Fruit fly (Drosophila melanogaster) whole organism, embryonic: ENCODE measurements around the gene Mybbp1A.

Experiments used
- Atf6 ChIP-seq: fragments of 200-800 bp; sonication (Bioruptor generic); IDR thresholded peaks from 2 replicates; pipeline ENCODE4 v1.3.6; 2022; ENCODE audit warnings: missing biosample characterization, missing genetic modification characterization
- CG10959 ChIP-seq: fragments of 200-800 bp; sonication (Bioruptor generic); IDR thresholded peaks from 2 replicates; pipeline ENCODE4 v1.3.6; 2022; ENCODE audit warnings: missing biosample characterization, missing genetic modification characterization
- CG11723 ChIP-seq: fragments of 200-800 bp; sonication (Bioruptor generic); optimal IDR thresholded peaks from 2 replicates; lab custom pipeline; 2017; ENCODE audit warnings: missing biosample characterization, mild to moderate bottlenecking, missing genetic modification characterization
- CG12071 ChIP-seq: fragments of 200-800 bp; sonication (Bioruptor generic); optimal IDR thresholded peaks from 3 replicates; lab custom pipeline; 2018; ENCODE audit warnings: missing biosample characterization, mild to moderate bottlenecking, missing genetic modification characterization
- CG13123 ChIP-seq: fragments of 200-800 bp; sonication (Bioruptor generic); optimal IDR thresholded peaks from 2 replicates; lab custom pipeline; 2016; ENCODE audit warnings: missing biosample characterization, missing genetic modification characterization
- CG13287 ChIP-seq: fragments of 200-800 bp; sonication (Bioruptor generic); IDR thresholded peaks from 2 replicates; pipeline ENCODE4 v1.3.6; 2022; ENCODE audit warnings: missing biosample characterization, missing genetic modification characterization; ENCODE audit not compliant: partially characterized antibody
- CG13894 ChIP-seq: fragments of 200-800 bp; sonication (Bioruptor generic); optimal IDR thresholded peaks from 3 replicates; lab custom pipeline; 2018; ENCODE audit warnings: missing biosample characterization, mild to moderate bottlenecking, missing genetic modification characterization, moderate library complexity
- CG14014 ChIP-seq: fragments of 200-800 bp; sonication (Bioruptor generic); IDR thresholded peaks from 2 replicates; pipeline ENCODE4 v1.3.6; 2022; ENCODE audit warnings: missing biosample characterization, missing genetic modification characterization
- CG14050 ChIP-seq: fragments of 200-800 bp; sonication (Bioruptor generic); IDR thresholded peaks from 3 replicates; pipeline ENCODE4 v1.3.6; 2022; ENCODE audit warnings: missing biosample characterization, missing genetic modification characterization
- CG1647 ChIP-seq: fragments of 200-800 bp; sonication (Bioruptor generic); optimal IDR thresholded peaks from 3 replicates; lab custom pipeline; 2016; ENCODE audit warnings: missing biosample characterization, missing genetic modification characterization
- CG16815 ChIP-seq: fragments of 200-800 bp; sonication (Bioruptor generic); optimal IDR thresholded peaks from 3 replicates; lab custom pipeline; 2017; ENCODE audit warnings: missing biosample characterization, mild to moderate bottlenecking, missing genetic modification characterization
- CG17186 ChIP-seq: fragments of 200-800 bp; sonication (Bioruptor generic); optimal IDR thresholded peaks from 3 replicates; lab custom pipeline; 2017; ENCODE audit warnings: missing biosample characterization, missing genetic modification reagents, missing genetic modification characterization
- CG18619 ChIP-seq: fragments of 200-800 bp; sonication (Bioruptor generic); optimal IDR thresholded peaks from 3 replicates; lab custom pipeline; 2017; ENCODE audit warnings: missing biosample characterization, mild to moderate bottlenecking, missing genetic modification characterization
- CG2875 ChIP-seq: fragments of 200-800 bp; sonication (Bioruptor generic); optimal IDR thresholded peaks from 2 replicates; lab custom pipeline; 2017; ENCODE audit warnings: missing biosample characterization, mild to moderate bottlenecking, missing genetic modification characterization, missing genetic modification reagents
- CG30403 ChIP-seq: fragments of 200-800 bp; sonication (Bioruptor generic); optimal IDR thresholded peaks from 3 replicates; lab custom pipeline; 2016; ENCODE audit warnings: missing biosample characterization, missing genetic modification characterization
- CG3065 ChIP-seq: fragments of 200-800 bp; sonication (Bioruptor generic); optimal IDR thresholded peaks from 2 replicates; lab custom pipeline; 2016; ENCODE audit warnings: missing biosample characterization, missing genetic modification characterization
- CG3726 ChIP-seq: fragments of 200-800 bp; sonication (Bioruptor generic); IDR thresholded peaks from 3 replicates; pipeline ENCODE4, ENCODE4 v1.3.6; 2022; ENCODE audit warnings: missing biosample characterization, missing genetic modification characterization
- CG3995 ChIP-seq: fragments of 200-800 bp; sonication (Bioruptor generic); optimal IDR thresholded peaks from 3 replicates; lab custom pipeline; 2016; ENCODE audit warnings: missing biosample characterization, missing genetic modification characterization
- CG7839 ChIP-seq: fragments of 200-800 bp; sonication (Bioruptor generic); optimal IDR thresholded peaks from 3 replicates; lab custom pipeline; 2018; ENCODE audit warnings: missing biosample characterization, mild to moderate bottlenecking, missing genetic modification characterization, moderate library complexity
- CG9437 ChIP-seq: fragments of 200-800 bp; sonication (Bioruptor generic); optimal IDR thresholded peaks from 2 replicates; lab custom pipeline; 2018; ENCODE audit warnings: missing biosample characterization, mild to moderate bottlenecking, missing genetic modification characterization
- Dref ChIP-seq: fragments of 200-800 bp; sonication (Bioruptor generic); IDR thresholded peaks from 2 replicates; pipeline ENCODE4 v1.3.6; 2022; ENCODE audit warnings: missing biosample characterization, missing genetic modification characterization
- HLH3B ChIP-seq: fragments of 200-800 bp; sonication (Bioruptor generic); IDR thresholded peaks from 2 replicates; pipeline ENCODE4 v1.3.6; 2022; ENCODE audit warnings: missing biosample characterization, missing genetic modification characterization
- HLH4C ChIP-seq: fragments of 200-800 bp; sonication (Bioruptor generic); IDR thresholded peaks from 3 replicates; pipeline ENCODE4 v1.3.6; 2022; ENCODE audit warnings: missing biosample characterization, missing genetic modification characterization; ENCODE audit not compliant: partially characterized antibody
- HLH54F ChIP-seq: fragments of 200-800 bp; sonication (Bioruptor generic); optimal IDR thresholded peaks from 3 replicates; lab custom pipeline; 2016; ENCODE audit warnings: missing biosample characterization, missing genetic modification characterization
- Hr3 ChIP-seq: fragments of 200-800 bp; sonication (Bioruptor generic); optimal IDR thresholded peaks from 3 replicates; lab custom pipeline; 2016; ENCODE audit warnings: missing biosample characterization, missing genetic modification characterization
- Hsf ChIP-seq: fragments of 200-800 bp; sonication (Bioruptor generic); optimal IDR thresholded peaks from 3 replicates; lab custom pipeline; 2016; ENCODE audit warnings: missing biosample characterization, missing genetic modification characterization
- Nf-YC ChIP-seq: fragments of 200-800 bp; optimal IDR thresholded peaks from 3 replicates; lab custom pipeline; 2019; ENCODE audit warnings: missing biosample characterization, mild to moderate bottlenecking, missing genetic modification characterization, moderate library complexity
- Pdp1 ChIP-seq, 2 experiments: fragments of 200-800 bp; sonication (Bioruptor generic); optimal IDR thresholded peaks; 3 replicates each; lab custom pipeline; 2016; ENCODE audit warnings: missing biosample characterization in 2 of 2, missing genetic modification characterization in 2 of 2, mild to moderate bottlenecking in 1 of 2, moderate library complexity in 1 of 2
- Scr ChIP-seq: fragments of 200-800 bp; sonication (Bioruptor generic); IDR thresholded peaks from 2 replicates; pipeline ENCODE4 v1.3.6; 2022; ENCODE audit warnings: missing biosample characterization, missing genetic modification characterization; ENCODE audit not compliant: partially characterized antibody
- Side ChIP-seq: fragments of 200-800 bp; sonication (Bioruptor generic); optimal IDR thresholded peaks from 2 replicates; lab custom pipeline; 2016; ENCODE audit warnings: missing biosample characterization, missing genetic modification characterization
- Vsx1 ChIP-seq: fragments of 200-800 bp; sonication (Bioruptor generic); optimal IDR thresholded peaks from 2 replicates; lab custom pipeline; 2017; ENCODE audit warnings: missing biosample characterization, mild to moderate bottlenecking, missing genetic modification characterization, missing genetic modification reagents
- ara ChIP-seq: fragments of 200-800 bp; sonication (Bioruptor generic); IDR thresholded peaks from 2 replicates; pipeline ENCODE4 v1.3.6; 2022; ENCODE audit warnings: missing biosample characterization, missing genetic modification characterization
- bigmax ChIP-seq: fragments of 200-800 bp; sonication (Bioruptor generic); optimal IDR thresholded peaks from 2 replicates; lab custom pipeline; 2018; ENCODE audit warnings: missing biosample characterization, mild to moderate bottlenecking, missing genetic modification characterization
- cwo ChIP-seq: fragments of 200-800 bp; sonication (Bioruptor generic); optimal IDR thresholded peaks from 3 replicates; lab custom pipeline; 2017; ENCODE audit warnings: missing biosample characterization, missing genetic modification characterization, mild to moderate bottlenecking, moderate library complexity, missing genetic modification reagents
- fu2 ChIP-seq: fragments of 200-800 bp; sonication (Bioruptor generic); optimal IDR thresholded peaks from 2 replicates; lab custom pipeline; 2016; ENCODE audit warnings: missing biosample characterization, missing genetic modification characterization
- inv ChIP-seq: fragments of 200-800 bp; sonication (Bioruptor generic); IDR thresholded peaks from 2 replicates; pipeline ENCODE4 v1.3.6; 2022; ENCODE audit warnings: missing biosample characterization, missing genetic modification characterization; ENCODE audit not compliant: partially characterized antibody
- knrl ChIP-seq: fragments of 200-800 bp; sonication (Bioruptor generic); IDR thresholded peaks from 3 replicates; pipeline ENCODE4 v1.3.6; 2022; ENCODE audit warnings: missing biosample characterization, missing genetic modification characterization; ENCODE audit not compliant: partially characterized antibody
- lov ChIP-seq, 2 experiments: fragments of 200-800 bp in 1 of 2; fragments of >200 bp in 1 of 2; sonication (Bioruptor generic) in 1 of 2; IDR thresholded peaks in 1 of 2; optimal IDR thresholded peaks in 1 of 2; 2 replicates in 1 of 2; 3 replicates in 1 of 2; pipeline versions ENCODE4 v1.3.6 to Lab custom; 2017 to 2022; ENCODE audit warnings: missing biosample characterization in 1 of 2, missing genetic modification characterization in 1 of 2
- mam ChIP-seq: fragments of 200-800 bp; sonication (Bioruptor generic); optimal IDR thresholded peaks from 3 replicates; lab custom pipeline; 2016; ENCODE audit warnings: missing biosample characterization, missing genetic modification characterization
- pfk ChIP-seq: fragments of 200-800 bp; sonication (Bioruptor generic); optimal IDR thresholded peaks from 2 replicates; lab custom pipeline; 2018; ENCODE audit warnings: missing biosample characterization, mild to moderate bottlenecking, missing genetic modification characterization, moderate library complexity
- phol ChIP-seq: fragments of 200-800 bp; sonication (Bioruptor generic); optimal IDR thresholded peaks from 3 replicates; lab custom pipeline; 2018; ENCODE audit warnings: missing biosample characterization, mild to moderate bottlenecking, missing genetic modification characterization, moderate library complexity
- sim ChIP-seq: fragments of 200-800 bp; sonication (Bioruptor generic); IDR thresholded peaks from 2 replicates; pipeline ENCODE4 v1.3.6; 2022; ENCODE audit warnings: missing biosample characterization, missing genetic modification characterization
- slou ChIP-seq: fragments of 200-800 bp; sonication (Bioruptor generic); optimal IDR thresholded peaks from 3 replicates; lab custom pipeline; 2016; ENCODE audit warnings: missing biosample characterization, missing genetic modification characterization
- ssp ChIP-seq: fragments of 200-800 bp; sonication (Bioruptor generic); IDR thresholded peaks from 2 replicates; pipeline ENCODE4 v1.3.6; 2022; ENCODE audit warnings: missing biosample characterization, missing genetic modification characterization
- stwl ChIP-seq: fragments of 200-800 bp; sonication (Bioruptor generic); optimal IDR thresholded peaks from 3 replicates; lab custom pipeline; 2018; ENCODE audit warnings: missing biosample characterization, mild to moderate bottlenecking, missing genetic modification characterization, moderate library complexity
- tio ChIP-seq: fragments of 200-800 bp; sonication (Bioruptor generic); optimal IDR thresholded peaks from 2 replicates; lab custom pipeline; 2017; ENCODE audit warnings: missing biosample characterization, missing genetic modification characterization, inconsistent platforms
- twi ChIP-seq: fragments of 200-800 bp; optimal IDR thresholded peaks from 2 replicates; lab custom pipeline; 2019; ENCODE audit warnings: missing biosample characterization, mild to moderate bottlenecking, missing genetic modification characterization, moderate library complexity
- wek ChIP-seq: fragments of 200-800 bp; sonication (Bioruptor generic); optimal IDR thresholded peaks from 3 replicates; lab custom pipeline; 2018; ENCODE audit warnings: missing biosample characterization, mild to moderate bottlenecking, missing genetic modification characterization, moderate library complexity
- zen ChIP-seq: fragments of 200-800 bp; sonication (Bioruptor generic); optimal IDR thresholded peaks from 3 replicates; lab custom pipeline; 2018; ENCODE audit warnings: missing biosample characterization, mild to moderate bottlenecking, missing genetic modification characterization, moderate library complexity

Gene Mybbp1A

dm6 chrX:635495-636142 is 6.0 kb downstream of the Mybbp1A start, which contains the start of gene Dredd (continued):
- no peak for TF ChIP-seq CG3726 (GFP tag; lab: Robert Waterston, UW)
- TF ChIP-seq CG30403 (GFP tag; lab: Kevin White, UChicago) = no peak
- no peak for TF ChIP-seq tio (GFP tag; lab: Kevin White, UChicago)
- no peak for TF ChIP-seq slou
- TF ChIP-seq CG1647 (GFP tag; lab: Kevin White, UChicago) = no peak
- no peak for TF ChIP-seq bigmax (GFP tag; lab: Kevin White, UChicago)
- no peak for TF ChIP-seq CG11723 (GFP tag; lab: Kevin White, UChicago)
- TF ChIP-seq CG17186 = no peak
- no peak for TF ChIP-seq HLH54F (GFP tag; lab: Kevin White, UChicago)
- TF ChIP-seq CG9437 (GFP tag; lab: Kevin White, UChicago) = no peak
- TF ChIP-seq zen (tag; lab: Kevin White, UChicago) = no peak
- peak; percentile 76 for TF ChIP-seq Dref (GFP tag; lab: Robert Waterston, UW)
- TF ChIP-seq CG12071 (GFP tag; lab: Kevin White, UChicago) = no peak
- TF ChIP-seq HLH4C (GFP tag; lab: Robert Waterston, UW) = peak; percentile 96
- peak; percentile 22 for TF ChIP-seq CG13894
- TF ChIP-seq Scr (GFP tag; lab: Robert Waterston, UW) = peak; percentile 92
- TF ChIP-seq Pdp1 (GFP tag; optimal IDR thresholded peaks at IDR 0.05; lab: Kevin White, UChicago) = no peak
- no peak for TF ChIP-seq Nf-YC (tag; lab: Kevin White, UChicago)
- no peak for TF ChIP-seq CG18619 (GFP tag; lab: Kevin White, UChicago)
- TF ChIP-seq mam (GFP tag; lab: Kevin White, UChicago) = no peak
- TF ChIP-seq wek (GFP tag; lab: Kevin White, UChicago) = no peak
- TF ChIP-seq sim (GFP tag; lab: Robert Waterston, UW) = no peak
- no peak for TF ChIP-seq CG7839
- TF ChIP-seq CG14050 (GFP tag; lab: Robert Waterston, UW) = no peak
- TF ChIP-seq Side = no peak
- TF ChIP-seq twi (tag; lab: Kevin White, UChicago) = no peak
- TF ChIP-seq ara (GFP tag; lab: Robert Waterston, UW) = no peak
- TF ChIP-seq pfk = no peak
- peak; percentile 90 for TF ChIP-seq knrl (GFP tag; lab: Robert Waterston, UW)
- peak; percentile 36 for TF ChIP-seq phol
- no peak for TF ChIP-seq HLH3B (GFP tag; lab: Robert Waterston, UW)
- TF ChIP-seq stwl = peak; percentile 43
- TF ChIP-seq Vsx1 (GFP tag; lab: Kevin White, UChicago) = no peak
- peak; percentile 97 for TF ChIP-seq CG3995 (GFP tag; lab: Kevin White, UChicago)
- no peak for TF ChIP-seq fu2 (GFP tag; lab: Kevin White, UChicago)
- no peak for TF ChIP-seq Hr3 (GFP tag; lab: Kevin White, UChicago)
- TF ChIP-seq cwo = peak; percentile 42
- TF ChIP-seq ssp (GFP tag; lab: Robert Waterston, UW) = no peak
- peak; percentile 11; the same call in 1 of the 2 replicates for TF ChIP-seq CG14014
- peak; percentile 84 for TF ChIP-seq inv (GFP tag; lab: Robert Waterston, UW)
- TF ChIP-seq CG13287 (GFP tag; lab: Robert Waterston, UW) = peak; percentile 92
- TF ChIP-seq lov (optimal IDR thresholded peaks at IDR 0.05; lab: Kevin White, UChicago) = no peak
- no peak for TF ChIP-seq lov (GFP tag; IDR thresholded peaks at IDR 0.05; lab: Robert Waterston, UW)
- no peak for TF ChIP-seq Atf6
- no peak for TF ChIP-seq CG3065 (GFP tag; lab: Kevin White, UChicago)
- TF ChIP-seq CG13123 (GFP tag; lab: Kevin White, UChicago) = no peak
- TF ChIP-seq CG2875 (GFP tag; lab: Kevin White, UChicago) = no peak
- no peak for TF ChIP-seq CG10959
- no peak for TF ChIP-seq Hsf
- TF ChIP-seq CG16815 (GFP tag; lab: Kevin White, UChicago) = no peak
